Worm (Caenorhabditis elegans): ENCODE results near the gene ddi-1.

- no peak for TF ChIP-seq egl-27 (tag; optimal IDR thresholded peaks at IDR 0.05)
- TF ChIP-seq ama-1 (optimal IDR thresholded peaks at IDR 0.05) = no peak
- no peak for TF ChIP-seq ces-1 (GFP tag; optimal IDR thresholded peaks at IDR 0.05)
- TF ChIP-seq ets-5 (GFP tag; IDR thresholded peaks at IDR 0.05) = no peak
- TF ChIP-seq lin-13 (GFP tag; optimal IDR thresholded peaks at IDR 0.05) = no peak
- TF ChIP-seq ceh-88 (GFP tag; IDR thresholded peaks at IDR 0.05) = no peak
These were observed 32.2 kb downstream of the ddi-1 start for ce11 chrIV:6554865-6555264.

Measured in whole organism, L1 larva.